Worm (Caenorhabditis elegans) whole organism, L4 larva: Measurements from ENCODE around the gene T23F11.11.

Experiments
- Y105C5A.15 ChIP-seq: fragments of 200-800 bp; sonication (Bioruptor generic); IDR thresholded peaks from 2 replicates; pipeline ENCODE4 v1.3.6; 2022; ENCODE audit warnings: missing genetic modification characterization, missing compliant biosample characterization
- aha-1 ChIP-seq: fragments of 150-350 bp; peaks from one replicate; lab custom pipeline; 2014; ENCODE audit warnings: missing biosample characterization, missing genetic modification characterization
- ceh-82 ChIP-seq: sonication (generic microtip); optimal IDR thresholded peaks from 2 replicates; lab custom pipeline; 2017; ENCODE audit warnings: missing biosample characterization, missing genetic modification characterization
- dve-1 ChIP-seq: sonication (generic microtip); optimal IDR thresholded peaks from 2 replicates; lab custom pipeline; 2017; ENCODE audit warnings: antibody characterized with exemption, mild to moderate bottlenecking, missing genetic modification characterization, missing compliant biosample characterization; ENCODE audit not compliant: insufficient read depth
- egl-43 ChIP-seq: fragments of 200-800 bp; sonication (Bioruptor generic); IDR thresholded peaks from 2 replicates; pipeline ENCODE4 v1.3.6; 2022; ENCODE audit warnings: missing genetic modification reagents, missing genetic modification characterization, missing compliant biosample characterization
- fkh-10 ChIP-seq: fragments of 150-350 bp; optimal IDR thresholded peaks from 2 replicates; lab custom pipeline; 2014; ENCODE audit warnings: missing biosample characterization, missing genetic modification reagents, missing genetic modification characterization
- lin-38 ChIP-seq: fragments of 200-800 bp; sonication (Bioruptor generic); IDR thresholded peaks from 2 replicates; pipeline ENCODE4 v1.3.6; 2022; ENCODE audit warnings: missing genetic modification reagents, missing genetic modification characterization, missing compliant biosample characterization
- nhr-11 ChIP-seq: fragments of 150-350 bp; optimal IDR thresholded peaks from 2 replicates; lab custom pipeline; 2014; ENCODE audit warnings: missing biosample characterization, missing genetic modification characterization
- nhr-77 ChIP-seq: fragments of 150-350 bp; optimal IDR thresholded peaks from 2 replicates; lab custom pipeline; 2014; ENCODE audit warnings: missing biosample characterization, missing genetic modification characterization
- pqm-1 ChIP-seq: sonication (generic microtip); optimal IDR thresholded peaks from 2 replicates; lab custom pipeline; 2017; ENCODE audit warnings: missing biosample characterization, missing genetic modification characterization
- sdz-12 ChIP-seq: fragments of 200-800 bp; sonication (Bioruptor generic); optimal IDR thresholded peaks from 2 replicates; lab custom pipeline; 2018; ENCODE audit warnings: mild to moderate bottlenecking, missing genetic modification characterization, missing compliant biosample characterization
- snpc-4 ChIP-seq: fragments of 150-350 bp; optimal IDR thresholded peaks from 2 replicates; lab custom pipeline; 2014; ENCODE audit warnings: missing biosample characterization, missing genetic modification characterization
- ztf-11 ChIP-seq: fragments of 150-350 bp; optimal IDR thresholded peaks from 2 replicates; lab custom pipeline; 2014; ENCODE audit warnings: missing biosample characterization, missing genetic modification characterization

DNA sequence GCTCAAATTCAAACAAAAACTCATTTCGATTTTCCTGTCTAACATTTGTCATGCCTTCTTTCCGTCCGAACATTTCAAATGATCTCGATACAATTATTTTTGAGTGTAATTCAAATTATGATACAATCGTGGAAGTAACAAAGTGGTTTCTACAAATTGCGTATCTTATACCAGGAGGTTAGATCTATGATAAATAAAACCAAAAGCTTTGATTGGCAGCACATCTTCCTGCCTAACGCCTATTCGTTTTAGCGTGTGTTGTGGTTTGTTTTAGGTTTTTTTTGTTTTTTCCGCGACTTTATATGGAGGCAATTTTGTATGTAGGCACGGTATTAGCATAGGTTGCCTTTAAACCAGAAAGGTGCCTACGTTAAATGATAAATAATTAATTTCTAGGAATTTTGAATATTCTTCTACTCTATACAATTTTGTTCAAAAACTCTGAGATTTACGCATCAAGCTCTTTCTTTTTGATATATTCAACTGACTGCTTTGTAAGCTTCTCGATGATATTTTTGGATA, 8.6 kb upstream of the T23F11.11 start, which contains the start of gene srg-11:
- no peak for TF ChIP-seq snpc-4 (tag; lab: Kevin White, UChicago)
- TF ChIP-seq Y105C5A.15 (GFP tag; lab: Robert Waterston, UW): no peak
- TF ChIP-seq aha-1 (tag; lab: Kevin White, UChicago): peak; percentile 97
- TF ChIP-seq egl-43: no peak
- TF ChIP-seq sdz-12 (GFP tag; lab: Kevin White, UChicago): no peak
- TF ChIP-seq ztf-11: no peak
- TF ChIP-seq nhr-11: no peak
- TF ChIP-seq dve-1 (tag; lab: Kevin White, UChicago): no peak
- TF ChIP-seq ceh-82 (tag; lab: Kevin White, UChicago): no peak
- TF ChIP-seq nhr-77: no peak
- no peak for TF ChIP-seq pqm-1 (tag; lab: Kevin White, UChicago)
- no peak for TF ChIP-seq fkh-10 (GFP tag; lab: Kevin White, UChicago)
- TF ChIP-seq lin-38 (GFP tag; lab: Robert Waterston, UW): no peak
